Fruit fly (Drosophila melanogaster) whole organism, embryonic: ENCODE measurements around the gene Nopp140.

Experiments used
- Aef1 ChIP-seq: fragments of 200-800 bp; sonication (Bioruptor generic); IDR thresholded peaks from 3 replicates; pipeline ENCODE4 v1.3.6; 2022; ENCODE audit warnings: missing biosample characterization, missing genetic modification characterization
- Asciz ChIP-seq: fragments of 200-800 bp; sonication (Bioruptor generic); optimal IDR thresholded peaks from 2 replicates; lab custom pipeline; 2017; ENCODE audit warnings: missing biosample characterization, mild to moderate bottlenecking, missing genetic modification characterization, missing genetic modification reagents
- Blimp-1 ChIP-seq: fragments of 200-800 bp; sonication (Bioruptor generic); optimal IDR thresholded peaks from 3 replicates; lab custom pipeline; 2018; ENCODE audit warnings: missing biosample characterization, missing genetic modification characterization, mild to moderate bottlenecking, moderate library complexity, missing genetic modification reagents
- Bteb2 ChIP-seq: fragments of 200-800 bp; sonication (Bioruptor generic); optimal IDR thresholded peaks from 2 replicates; lab custom pipeline; 2016; ENCODE audit warnings: missing biosample characterization, missing genetic modification characterization
- CG10147 ChIP-seq: fragments of 200-800 bp; sonication (Bioruptor generic); optimal IDR thresholded peaks from 2 replicates; lab custom pipeline; 2019; ENCODE audit warnings: missing biosample characterization, mild to moderate bottlenecking, missing genetic modification characterization, moderate library complexity
- CG11085 ChIP-seq: fragments of 200-800 bp; sonication (Bioruptor generic); IDR thresholded peaks from 2 replicates; pipeline ENCODE4 v1.3.6; 2022; ENCODE audit warnings: missing biosample characterization, missing genetic modification characterization
- CG11504 ChIP-seq: fragments of 200-800 bp; sonication (Bioruptor generic); optimal IDR thresholded peaks from 3 replicates; lab custom pipeline; 2019; ENCODE audit warnings: missing biosample characterization, mild to moderate bottlenecking, missing genetic modification characterization, moderate library complexity
- CG12391 ChIP-seq: fragments of 200-800 bp; sonication (Bioruptor generic); optimal IDR thresholded peaks from 3 replicates; lab custom pipeline; 2018; ENCODE audit warnings: missing biosample characterization, mild to moderate bottlenecking, missing genetic modification characterization, moderate library complexity
- CG12659 ChIP-seq: fragments of 200-800 bp; sonication (Bioruptor generic); optimal IDR thresholded peaks from 3 replicates; lab custom pipeline; 2017; ENCODE audit warnings: mild to moderate bottlenecking, missing biosample characterization, missing genetic modification reagents, missing genetic modification characterization
- CG13775 ChIP-seq: fragments of 200-800 bp; sonication (Bioruptor generic); optimal IDR thresholded peaks from 3 replicates; lab custom pipeline; 2017; ENCODE audit warnings: missing biosample characterization, mild to moderate bottlenecking, missing genetic modification characterization
- CG14667 ChIP-seq: fragments of 200-800 bp; sonication (Bioruptor generic); IDR thresholded peaks from 2 replicates; pipeline ENCODE4 v1.3.6; 2022; ENCODE audit warnings: missing biosample characterization, missing genetic modification characterization
- CG15696 ChIP-seq: fragments of 200-800 bp; sonication (Bioruptor generic); optimal IDR thresholded peaks from 2 replicates; lab custom pipeline; 2019; ENCODE audit warnings: missing biosample characterization, mild to moderate bottlenecking, missing genetic modification characterization, moderate library complexity
- CG16863 ChIP-seq: fragments of 200-800 bp; sonication (Bioruptor generic); optimal IDR thresholded peaks from 3 replicates; lab custom pipeline; 2016; ENCODE audit warnings: missing biosample characterization, missing genetic modification characterization
- CG18619 ChIP-seq: fragments of 200-800 bp; sonication (Bioruptor generic); optimal IDR thresholded peaks from 3 replicates; lab custom pipeline; 2017; ENCODE audit warnings: missing biosample characterization, mild to moderate bottlenecking, missing genetic modification characterization
- CG2202 ChIP-seq: fragments of 200-800 bp; sonication (Bioruptor generic); optimal IDR thresholded peaks from 2 replicates; lab custom pipeline; 2018; ENCODE audit warnings: missing biosample characterization, mild to moderate bottlenecking, missing genetic modification characterization
- CG2875 ChIP-seq: fragments of 200-800 bp; sonication (Bioruptor generic); optimal IDR thresholded peaks from 2 replicates; lab custom pipeline; 2017; ENCODE audit warnings: missing biosample characterization, mild to moderate bottlenecking, missing genetic modification characterization, missing genetic modification reagents
- CG4328 ChIP-seq: fragments of 200-800 bp; sonication (Bioruptor generic); optimal IDR thresholded peaks from 3 replicates; lab custom pipeline; 2017; ENCODE audit warnings: missing biosample characterization, missing genetic modification reagents, missing genetic modification characterization
- CG7786 ChIP-seq: fragments of 200-800 bp; sonication (Bioruptor generic); optimal IDR thresholded peaks from 2 replicates; lab custom pipeline; 2016; ENCODE audit warnings: missing biosample characterization, missing genetic modification characterization
- CG7839 ChIP-seq: fragments of 200-800 bp; sonication (Bioruptor generic); optimal IDR thresholded peaks from 3 replicates; lab custom pipeline; 2018; ENCODE audit warnings: missing biosample characterization, mild to moderate bottlenecking, missing genetic modification characterization, moderate library complexity
- CG7963 ChIP-seq: fragments of 200-800 bp; sonication (Bioruptor generic); IDR thresholded peaks from 3 replicates; pipeline ENCODE4 v1.3.6; 2022; ENCODE audit warnings: missing biosample characterization, missing genetic modification characterization; ENCODE audit not compliant: partially characterized antibody
- Eip74EF ChIP-seq, 2 experiments: fragments of 200-800 bp in 1 of 2; fragments of >200 bp in 1 of 2; sonication (Bioruptor generic) in 1 of 2; optimal IDR thresholded peaks; 2 replicates each; lab custom pipeline; 2017 to 2019; ENCODE audit warnings: missing biosample characterization in 2 of 2, missing genetic modification characterization in 2 of 2, mild to moderate bottlenecking in 1 of 2, moderate library complexity in 1 of 2
- Elba2 ChIP-seq: fragments of 200-800 bp; sonication (Bioruptor generic); optimal IDR thresholded peaks from 3 replicates; lab custom pipeline; 2016; ENCODE audit warnings: missing biosample characterization, missing genetic modification characterization
- Ets97D ChIP-seq: fragments of 200-800 bp; sonication (Bioruptor generic); optimal IDR thresholded peaks from 3 replicates; lab custom pipeline; 2016; ENCODE audit warnings: missing biosample characterization, missing genetic modification characterization
- Hr3 ChIP-seq: fragments of 200-800 bp; sonication (Bioruptor generic); optimal IDR thresholded peaks from 3 replicates; lab custom pipeline; 2016; ENCODE audit warnings: missing biosample characterization, missing genetic modification characterization
- Mes4 ChIP-seq: fragments of 200-800 bp; sonication (Bioruptor generic); optimal IDR thresholded peaks from 2 replicates; lab custom pipeline; 2016; ENCODE audit warnings: missing biosample characterization, missing genetic modification characterization
- Myb ChIP-seq: fragments of 200-800 bp; sonication (Bioruptor generic); optimal IDR thresholded peaks from 2 replicates; lab custom pipeline; 2016; ENCODE audit warnings: missing biosample characterization, missing genetic modification characterization
- Nf-YA ChIP-seq: fragments of 200-800 bp; sonication (Bioruptor generic); IDR thresholded peaks from 2 replicates; pipeline ENCODE4 v1.3.6; 2022; ENCODE audit warnings: missing biosample characterization, missing genetic modification characterization
- Six4 ChIP-seq: fragments of 200-800 bp; sonication (Bioruptor generic); optimal IDR thresholded peaks from 2 replicates; lab custom pipeline; 2016; ENCODE audit warnings: missing biosample characterization, missing genetic modification characterization
- Sry-δ ChIP-seq: fragments of 200-800 bp; sonication (Bioruptor generic); optimal IDR thresholded peaks from 2 replicates; lab custom pipeline; 2016; ENCODE audit warnings: missing biosample characterization, missing genetic modification characterization
- cad ChIP-seq: fragments of >200 bp; optimal IDR thresholded peaks from 2 replicates; lab custom pipeline; 2017; ENCODE audit warnings: missing biosample characterization, missing genetic modification characterization
- crc ChIP-seq: fragments of 200-800 bp; sonication (Bioruptor generic); optimal IDR thresholded peaks from 2 replicates; lab custom pipeline; 2016; ENCODE audit warnings: missing biosample characterization, missing genetic modification characterization
- croc ChIP-seq: fragments of 200-800 bp; sonication (Bioruptor generic); conservative IDR thresholded peaks from 3 replicates; pipeline ENCODE4 v1.3.6; 2022; ENCODE audit warnings: missing biosample characterization, missing genetic modification characterization
- dimm ChIP-seq: fragments of 200-800 bp; sonication (Bioruptor generic); IDR thresholded peaks from 2 replicates; pipeline ENCODE4 v1.3.6; 2022; ENCODE audit warnings: missing biosample characterization, missing genetic modification characterization
- dmrt11E ChIP-seq: fragments of 200-800 bp; sonication (Bioruptor generic); optimal IDR thresholded peaks from 3 replicates; lab custom pipeline; 2018; ENCODE audit warnings: missing biosample characterization, mild to moderate bottlenecking, missing genetic modification characterization, moderate library complexity
- eyg ChIP-seq: fragments of 200-800 bp; sonication (Bioruptor generic); optimal IDR thresholded peaks from 3 replicates; lab custom pipeline; 2016; ENCODE audit warnings: missing biosample characterization, missing genetic modification characterization
- fd96Cb ChIP-seq: fragments of 200-800 bp; sonication (Bioruptor generic); optimal IDR thresholded peaks from 2 replicates; lab custom pipeline; 2018; ENCODE audit warnings: missing biosample characterization, mild to moderate bottlenecking, missing genetic modification characterization, moderate library complexity
- inv ChIP-seq: fragments of 200-800 bp; sonication (Bioruptor generic); IDR thresholded peaks from 2 replicates; pipeline ENCODE4 v1.3.6; 2022; ENCODE audit warnings: missing biosample characterization, missing genetic modification characterization; ENCODE audit not compliant: partially characterized antibody
- lbe ChIP-seq: fragments of 200-800 bp; sonication (Bioruptor generic); optimal IDR thresholded peaks from 2 replicates; lab custom pipeline; 2016; ENCODE audit warnings: missing biosample characterization, mild to moderate bottlenecking, missing genetic modification characterization
- nom ChIP-seq: fragments of 200-800 bp; sonication (Bioruptor generic); optimal IDR thresholded peaks from 2 replicates; lab custom pipeline; 2017; ENCODE audit warnings: missing biosample characterization, missing genetic modification characterization, mild to moderate bottlenecking, moderate library complexity, missing genetic modification reagents
- onecut ChIP-seq: fragments of 200-800 bp; sonication (Bioruptor generic); IDR thresholded peaks from 2 replicates; pipeline ENCODE4 v1.3.6; 2022; ENCODE audit warnings: missing biosample characterization, missing genetic modification characterization
- pho ChIP-seq: fragments of 200-800 bp; sonication (Bioruptor generic); optimal IDR thresholded peaks from 2 replicates; lab custom pipeline; 2016; ENCODE audit warnings: missing biosample characterization, missing genetic modification characterization
- run ChIP-seq: fragments of 200-800 bp; sonication (Bioruptor generic); optimal IDR thresholded peaks from 3 replicates; lab custom pipeline; 2018; ENCODE audit warnings: missing biosample characterization, mild to moderate bottlenecking, missing genetic modification characterization
- sima ChIP-seq: fragments of 200-800 bp; sonication (Bioruptor generic); optimal IDR thresholded peaks from 2 replicates; lab custom pipeline; 2016; ENCODE audit warnings: missing biosample characterization, missing genetic modification characterization
- sna ChIP-seq: fragments of 200-800 bp; sonication (Bioruptor generic); IDR thresholded peaks from 2 replicates; pipeline ENCODE4 v1.3.6; 2022; ENCODE audit warnings: missing biosample characterization, missing genetic modification characterization; ENCODE audit not compliant: partially characterized antibody
- so ChIP-seq: fragments of 200-800 bp; sonication (Bioruptor generic); IDR thresholded peaks from 3 replicates; pipeline ENCODE4 v1.3.6; 2022; ENCODE audit warnings: missing biosample characterization, missing genetic modification characterization
- sr ChIP-seq: fragments of 200-800 bp; sonication (Bioruptor generic); IDR thresholded peaks from 3 replicates; pipeline ENCODE4 v1.3.6; 2022; ENCODE audit warnings: missing biosample characterization, missing genetic modification characterization
- tup ChIP-seq: fragments of 200-800 bp; sonication (Bioruptor generic); optimal IDR thresholded peaks from 2 replicates; lab custom pipeline; 2016; ENCODE audit warnings: missing biosample characterization, mild to moderate bottlenecking, missing genetic modification characterization, moderate library complexity

The Nopp140 gene

DNA sequence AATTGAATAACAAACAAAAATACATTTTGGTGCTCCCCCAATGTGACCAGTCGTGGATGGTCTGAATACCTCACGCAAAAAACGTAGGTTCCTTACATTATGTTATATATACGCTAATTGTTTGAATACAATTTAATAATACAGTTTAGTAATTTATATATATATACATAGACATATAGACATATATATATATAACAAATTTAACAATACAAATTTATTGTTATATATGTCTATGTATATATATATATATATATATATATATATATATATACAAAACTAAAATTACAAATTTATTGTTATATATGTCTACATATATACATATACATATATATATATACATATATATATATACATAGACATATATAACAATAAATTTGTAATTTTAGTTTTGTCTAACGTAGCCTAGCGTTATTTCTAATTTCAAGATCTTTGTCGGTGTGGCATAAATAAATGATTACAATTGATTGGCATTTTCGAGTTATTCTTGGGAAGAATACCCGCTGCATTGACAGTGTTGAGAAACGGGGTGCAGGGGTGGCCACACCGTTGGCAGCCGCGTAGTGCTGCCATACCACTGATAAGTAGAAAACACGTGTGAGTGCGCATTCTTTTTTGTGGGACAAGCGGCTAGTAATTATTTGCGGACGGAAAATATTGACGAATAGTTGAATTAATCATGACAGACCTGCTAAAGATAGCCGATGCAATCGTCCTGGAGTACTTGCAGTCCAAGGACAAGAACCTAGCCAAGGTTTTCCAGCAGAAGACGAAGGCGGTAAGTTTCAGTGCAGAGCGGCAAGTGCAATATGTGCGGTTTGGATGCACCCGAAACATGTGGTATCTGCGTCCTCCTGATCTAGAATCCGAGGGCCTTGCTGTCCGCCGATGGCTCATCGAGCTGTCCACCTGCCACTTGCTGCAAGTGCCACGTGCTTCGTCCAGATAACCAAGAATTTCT is at the start of gene Nopp140, which contains the start of gene CG7148:
Nopp140 (plus strand) TSS at position 572 of the 958 bp plus-strand sequence.
CG7148 (minus strand) TSS at position 51 of the 958 bp plus-strand sequence.
- peak; percentile 35 for TF ChIP-seq tup (GFP tag; lab: Kevin White, UChicago)
- no peak for TF ChIP-seq CG11504
- TF ChIP-seq Asciz (GFP tag; lab: Kevin White, UChicago): no peak
- TF ChIP-seq lbe (GFP tag; lab: Kevin White, UChicago): peak; percentile 18
- TF ChIP-seq onecut (GFP tag; lab: Robert Waterston, UW): peak; percentile 58
- TF ChIP-seq CG15696 (tag; lab: Kevin White, UChicago): peak; percentile 36
- TF ChIP-seq Mes4: peak; percentile 13
- peak; percentile 51 for TF ChIP-seq Bteb2 (GFP tag; lab: Kevin White, UChicago)
- peak; percentile 58 for TF ChIP-seq Aef1 (GFP tag; lab: Robert Waterston, UW)
- no peak for TF ChIP-seq sima (GFP tag; lab: Kevin White, UChicago)
- no peak for TF ChIP-seq run (tag; lab: Kevin White, UChicago)
- peak; percentile 64 for TF ChIP-seq CG7786 (GFP tag; lab: Kevin White, UChicago)
- TF ChIP-seq Sry-δ (GFP tag; lab: Kevin White, UChicago): peak; percentile 51
- no peak for TF ChIP-seq sna (GFP tag; lab: Robert Waterston, UW)
- peak; percentile 59 for TF ChIP-seq Hr3
- TF ChIP-seq pho (GFP tag; lab: Kevin White, UChicago): peak; percentile 71
- TF ChIP-seq fd96Cb (tag; lab: Kevin White, UChicago): peak; percentile 38
- peak; percentile 78 for TF ChIP-seq CG12659
- TF ChIP-seq dimm: no peak
- peak; percentile 52 for TF ChIP-seq CG14667
- no peak for TF ChIP-seq inv (GFP tag; lab: Robert Waterston, UW)
- no peak for TF ChIP-seq CG2202 (tag; lab: Kevin White, UChicago)
- TF ChIP-seq Ets97D (GFP tag; lab: Kevin White, UChicago): peak; percentile 89
- TF ChIP-seq CG16863: no peak
- peak; percentile 63 for TF ChIP-seq CG7839 (tag; lab: Kevin White, UChicago)
- TF ChIP-seq so (GFP tag; lab: Robert Waterston, UW): 0 out of 3 replicates have a peak, but pooled peaks have one; percentile 55
- TF ChIP-seq CG2875 (GFP tag; lab: Kevin White, UChicago): peak; percentile 39
- TF ChIP-seq CG10147 (GFP tag; lab: Kevin White, UChicago): peak; percentile 53
- TF ChIP-seq dmrt11E (tag; lab: Kevin White, UChicago): peak; percentile 42
- TF ChIP-seq CG11085 (GFP tag; lab: Robert Waterston, UW): peak; percentile 52
- no peak for TF ChIP-seq Elba2
- peak; percentile 12 for TF ChIP-seq crc
- TF ChIP-seq Six4 (GFP tag; lab: Kevin White, UChicago): peak; percentile 30
- TF ChIP-seq CG7963 (GFP tag; lab: Robert Waterston, UW): no peak
- TF ChIP-seq cad (GFP tag; lab: Kevin White, UChicago): no peak
- TF ChIP-seq Blimp-1: no peak
- TF ChIP-seq nom (GFP tag; lab: Kevin White, UChicago): peak; percentile 46
- TF ChIP-seq Eip74EF (GFP tag; optimal IDR thresholded peaks at IDR 0.05; lab: Kevin White, UChicago): no peak
- peak; percentile 10 for TF ChIP-seq eyg
- TF ChIP-seq Nf-YA (GFP tag; lab: Robert Waterston, UW): no peak
- TF ChIP-seq CG13775 (GFP tag; lab: Kevin White, UChicago): peak; percentile 54
- TF ChIP-seq CG4328 (GFP tag; lab: Kevin White, UChicago): peak; percentile 1
- TF ChIP-seq Myb (GFP tag; lab: Kevin White, UChicago): peak; percentile 42
- peak; percentile 71 for TF ChIP-seq CG12391
- no peak for TF ChIP-seq croc (GFP tag; lab: Robert Waterston, UW)
- peak; percentile 8; the same call in 1 of the 3 replicates for TF ChIP-seq sr
- peak; percentile 39 for TF ChIP-seq CG18619 (GFP tag; lab: Kevin White, UChicago)
